Worm (Caenorhabditis elegans) whole organism, L4/young adult: ENCODE data around the gene F58F12.12.

Source experiments
- W03F9.2 ChIP-seq: fragments of 150-350 bp; optimal IDR thresholded peaks from 2 replicates; lab custom pipeline; 2014; ENCODE audit warnings: missing biosample characterization, missing genetic modification characterization
- dao-5 ChIP-seq: sonication (generic microtip); optimal IDR thresholded peaks from 2 replicates; lab custom pipeline; 2016; ENCODE audit warnings: missing genotype, missing genetic modification characterization, moderate library complexity, missing compliant biosample characterization
- him-1 ChIP-seq: sonication (generic microtip); optimal IDR thresholded peaks from 2 replicates; lab custom pipeline; 2016; ENCODE audit warnings: missing genotype, missing genetic modification reagents, missing genetic modification characterization, missing compliant biosample characterization

Gene F58F12.12

DNA sequence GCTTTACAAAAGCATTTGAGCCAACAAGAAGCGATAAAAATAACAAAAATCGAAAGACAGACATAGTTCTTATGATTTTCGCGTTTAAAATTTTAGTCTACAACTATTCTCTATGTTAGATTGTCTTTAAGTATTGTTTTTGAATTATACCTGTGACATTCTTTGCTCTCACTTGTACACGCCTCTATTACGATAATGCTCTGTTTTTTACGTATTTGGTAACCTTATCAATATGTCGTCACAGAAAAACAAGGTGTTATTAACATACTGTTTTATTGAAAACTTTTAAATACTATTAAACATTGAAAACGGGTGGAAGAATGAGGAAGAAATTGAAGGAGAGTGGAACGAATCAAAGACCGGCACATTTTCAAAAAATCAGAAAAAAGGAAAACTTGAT lies 26.3 kb downstream of the F58F12.12 start, which contains the start of gene spp-11:
Gene spp-11, minus strand, starts transcription at position 101 of the 400 bp plus-strand sequence.
- no peak for TF ChIP-seq dao-5 (tag; lab: Kevin White, UChicago)
- no peak for TF ChIP-seq him-1 (tag; lab: Kevin White, UChicago)
- TF ChIP-seq W03F9.2 (tag; lab: Kevin White, UChicago), result no peak

DNA sequence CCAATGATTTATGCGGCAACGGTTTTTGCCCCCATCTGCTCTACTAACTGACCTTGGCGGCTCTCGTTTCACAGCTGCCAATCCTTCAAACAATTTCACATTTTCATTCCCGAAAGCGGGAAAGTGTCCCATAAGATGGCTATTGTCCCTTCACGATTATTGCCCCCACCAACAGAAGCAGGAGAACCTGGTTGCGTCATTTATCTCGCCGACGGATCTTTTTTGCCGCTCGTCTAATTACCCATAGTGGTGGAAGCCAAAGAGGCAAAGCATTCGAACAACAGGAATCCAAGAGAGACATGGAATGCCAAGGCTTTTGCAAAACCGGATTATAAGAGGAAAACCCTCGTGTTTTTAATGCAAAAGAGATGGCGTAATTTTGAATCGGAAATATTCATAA lies 28.1 kb downstream of the F58F12.12 start:
- TF ChIP-seq dao-5 (tag; lab: Kevin White, UChicago), result no peak
- no peak for TF ChIP-seq him-1 (tag; lab: Kevin White, UChicago)
- TF ChIP-seq W03F9.2 (tag; lab: Kevin White, UChicago), result no peak

ce11 chrII:6410181-6410580 lies 29.2 kb downstream of the F58F12.12 start, which contains the start of gene T25D10.4:
T25D10.4 (minus strand) TSS chrII:6410281.
- no peak for TF ChIP-seq dao-5 (tag; lab: Kevin White, UChicago)
- TF ChIP-seq him-1 (tag; lab: Kevin White, UChicago), result no peak
- TF ChIP-seq W03F9.2 (tag; lab: Kevin White, UChicago), result no peak

DNA sequence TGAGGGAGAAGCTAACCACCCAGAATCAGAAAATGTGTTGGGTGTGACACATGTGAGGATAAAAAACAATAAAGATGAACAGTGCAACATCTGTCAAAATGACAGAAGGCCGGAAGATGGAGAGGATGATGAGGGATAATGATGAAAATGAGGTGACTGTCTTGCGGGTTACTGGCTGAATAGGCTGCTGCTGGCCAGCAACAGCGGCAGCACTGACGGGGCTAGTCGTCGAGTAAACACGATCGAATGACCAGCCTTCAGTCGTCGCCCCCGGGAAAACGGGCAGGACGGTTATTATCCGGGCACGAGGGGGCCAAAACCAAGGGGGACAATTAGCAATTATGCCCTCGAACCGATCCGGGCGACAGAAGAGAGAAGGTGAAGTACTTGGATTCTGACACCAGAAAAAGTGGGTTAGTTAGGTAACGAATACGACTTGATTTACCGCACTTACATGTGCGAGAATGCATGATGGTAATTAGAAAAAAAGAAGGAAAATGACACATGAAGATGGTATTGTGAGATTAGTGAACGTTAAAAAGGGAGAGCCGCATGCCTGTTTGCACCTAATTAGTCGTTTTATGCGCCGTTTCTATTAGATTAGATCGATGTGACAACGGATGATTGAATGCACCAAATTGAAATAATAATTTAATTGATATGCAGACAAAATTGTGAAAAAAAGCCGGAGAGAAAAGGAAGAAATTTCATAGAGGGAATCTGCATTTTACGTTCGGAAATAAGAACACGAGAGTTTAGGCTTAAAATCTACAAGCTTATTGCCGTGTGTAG lies 30.9 kb downstream of the F58F12.12 start:
- no peak for TF ChIP-seq him-1 (tag; lab: Kevin White, UChicago)
- TF ChIP-seq dao-5 (tag; lab: Kevin White, UChicago), result no peak
- TF ChIP-seq W03F9.2 (tag; lab: Kevin White, UChicago), result no peak

ce11 chrII:6413788-6414187 lies 32.8 kb downstream of the F58F12.12 start:
- TF ChIP-seq him-1 (tag; lab: Kevin White, UChicago) (no peak), dao-5 (tag; lab: Kevin White, UChicago) (no peak), W03F9.2 (tag; lab: Kevin White, UChicago) (no peak)

DNA sequence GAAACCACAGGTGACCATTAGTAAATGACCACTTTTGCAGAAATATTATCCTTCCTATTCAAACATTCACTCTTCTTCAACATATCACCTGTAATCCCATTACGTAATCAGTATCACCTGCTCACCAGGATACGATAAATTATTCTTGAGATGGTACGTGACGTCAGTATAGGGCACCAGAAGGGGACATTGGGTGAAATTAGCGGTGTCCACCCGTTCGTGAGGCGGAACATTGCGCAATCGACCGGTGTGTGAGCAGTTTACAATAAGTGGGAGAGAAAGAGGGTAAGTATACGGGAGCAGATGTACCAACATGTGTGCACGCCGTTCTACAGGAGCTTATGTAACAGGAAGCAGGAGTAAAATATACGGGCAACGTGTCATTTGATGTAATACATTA lies 37.0 kb downstream of the F58F12.12 start:
- TF ChIP-seq him-1 (tag; lab: Kevin White, UChicago) (no peak), dao-5 (tag; lab: Kevin White, UChicago) (no peak), W03F9.2 (tag; lab: Kevin White, UChicago) (no peak)

ce11 chrII:6419163-6419562 lies 38.2 kb downstream of the F58F12.12 start:
- no peak for TF ChIP-seq W03F9.2 (tag; lab: Kevin White, UChicago)
- no peak for TF ChIP-seq him-1 (tag; lab: Kevin White, UChicago)
- no peak for TF ChIP-seq dao-5 (tag; lab: Kevin White, UChicago)

ce11 chrII:6422812-6423211 lies 41.8 kb downstream of the F58F12.12 start, which contains the start of gene K03H9.3:
K03H9.3 (plus strand) TSS chrII:6423112.
- TF ChIP-seq him-1 (tag; lab: Kevin White, UChicago) (no peak), W03F9.2 (tag; lab: Kevin White, UChicago) (no peak), dao-5 (tag; lab: Kevin White, UChicago) (no peak)

DNA sequence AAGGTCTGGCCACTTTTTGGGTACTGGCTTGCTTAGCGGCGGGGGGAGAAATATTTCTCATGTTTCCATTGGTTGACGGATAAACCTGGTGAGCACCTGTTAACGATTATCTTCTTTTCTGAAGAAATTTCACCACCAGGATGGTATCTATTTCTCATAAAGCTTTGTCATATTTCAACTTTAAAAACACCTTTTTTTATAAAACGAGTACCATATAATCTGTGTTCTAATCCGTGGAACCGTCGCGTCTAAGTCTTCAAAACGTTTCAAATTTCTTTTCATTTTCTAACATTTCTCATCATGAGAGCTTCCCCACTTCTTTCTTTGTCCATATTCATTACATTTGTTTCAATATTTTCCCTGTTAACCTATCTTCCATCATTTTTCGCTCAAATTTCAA lies 45.0 kb downstream of the F58F12.12 start, which contains the start of gene col-75:
Gene col-75, plus strand, starts transcription at position 301 of the 400 bp plus-strand sequence.
- TF ChIP-seq dao-5 (tag; lab: Kevin White, UChicago) (no peak), him-1 (tag; lab: Kevin White, UChicago) (no peak), W03F9.2 (tag; lab: Kevin White, UChicago) (no peak)
